Fruit fly (Drosophila melanogaster): Measurements from ENCODE around the gene Dhrs4.
A peak's percentile ranks its signal among the peaks of the same experiment; 100 is the strongest.

Dhrs4 gene

DNA sequence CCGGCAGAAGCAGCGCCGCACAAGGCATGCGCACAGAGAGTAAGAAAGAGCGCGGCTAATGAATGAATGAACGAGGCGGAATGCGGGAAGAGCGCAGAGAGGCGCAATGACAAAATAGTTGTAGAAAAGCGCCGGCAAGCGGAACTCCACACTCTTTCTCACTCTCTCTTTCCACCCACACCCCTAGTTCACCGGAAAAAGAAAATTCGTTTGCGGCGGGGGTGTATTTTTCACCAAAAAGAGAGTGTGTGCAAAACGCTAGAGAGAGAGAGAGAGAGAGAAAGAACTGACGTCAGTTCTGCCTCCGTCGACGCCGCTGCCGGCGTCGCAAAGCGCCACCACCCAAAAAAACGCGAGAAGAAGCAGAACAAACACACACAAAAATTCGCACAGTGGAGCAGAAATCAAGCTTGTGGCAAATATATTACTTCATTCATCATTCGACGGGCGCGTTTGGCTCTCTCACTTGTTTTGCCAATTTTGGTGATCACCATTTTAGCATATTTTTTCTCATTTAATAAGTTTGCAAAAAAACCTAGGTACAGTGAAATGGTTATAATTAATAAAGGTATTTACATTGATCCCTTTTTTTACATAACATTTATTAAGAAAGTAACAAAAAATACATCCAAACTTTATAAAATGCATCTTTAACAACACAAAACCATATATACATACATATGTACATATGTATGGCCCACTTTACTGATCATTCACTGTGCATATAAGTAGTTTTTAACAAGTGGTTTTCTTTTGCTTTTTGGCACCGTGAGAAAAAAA, 43.6 kb upstream of the Dhrs4 start (continued):
- TF ChIP-seq chinmo (GFP tag; IDR thresholded peaks at IDR 0.05; ENCODE audit: partially characterized antibody) = peak; percentile 3; the same call in 1 of the 4 replicates
- no peak for TF ChIP-seq NC2α (GFP tag; optimal IDR thresholded peaks at IDR 0.05)
- peak; percentile 53 for TF ChIP-seq fd96Cb (tag; optimal IDR thresholded peaks at IDR 0.05)
- no peak for TF ChIP-seq sens-2 (GFP tag; IDR thresholded peaks at IDR 0.05)
- peak; percentile 19 for TF ChIP-seq kay (GFP tag; optimal IDR thresholded peaks at IDR 0.05)
- TF ChIP-seq NC2β (GFP tag; optimal IDR thresholded peaks at IDR 0.05) = no peak
- no peak for TF ChIP-seq crc (GFP tag; optimal IDR thresholded peaks at IDR 0.05)
- no peak for TF ChIP-seq Dp (GFP tag; optimal IDR thresholded peaks at IDR 0.05)
- no peak for TF ChIP-seq HLHmδ (GFP tag; optimal IDR thresholded peaks at IDR 0.05)
- TF ChIP-seq Rx (GFP tag; IDR thresholded peaks at IDR 0.05) = no peak
- peak; percentile 10 for TF ChIP-seq CG5180 (GFP tag; optimal IDR thresholded peaks at IDR 0.05)
- peak; percentile 35 for TF ChIP-seq Fer1 (GFP tag; optimal IDR thresholded peaks at IDR 0.05)
- TF ChIP-seq Mad (GFP tag; optimal IDR thresholded peaks at IDR 0.05) = peak; percentile 10
- no peak for TF ChIP-seq disco-r (GFP tag; optimal IDR thresholded peaks at IDR 0.05)
- TF ChIP-seq CG34224 (GFP tag; IDR thresholded peaks at IDR 0.05; ENCODE audit: partially characterized antibody) = peak; percentile 62
- no peak for TF ChIP-seq amos (GFP tag; IDR thresholded peaks at IDR 0.05; ENCODE audit: partially characterized antibody)
- TF ChIP-seq CG7839 (tag; optimal IDR thresholded peaks at IDR 0.05) = peak; percentile 64
- no peak for TF ChIP-seq Spps (tag; optimal IDR thresholded peaks at IDR 0.05)
- TF ChIP-seq sens (GFP tag) = peak; percentile 24
- peak; percentile 54 for TF ChIP-seq nmo (GFP tag; optimal IDR thresholded peaks at IDR 0.05)
- TF ChIP-seq bigmax (GFP tag; optimal IDR thresholded peaks at IDR 0.05) = no peak
- peak; percentile 56 for TF ChIP-seq CG18262 (tag; optimal IDR thresholded peaks at IDR 0.05)
- peak; percentile 33; the same call in 1 of the 2 replicates for TF ChIP-seq ttk (GFP tag; IDR thresholded peaks at IDR 0.05)
- TF ChIP-seq Vsx1 (GFP tag; optimal IDR thresholded peaks at IDR 0.05) = no peak
- no peak for TF ChIP-seq tin (GFP tag; optimal IDR thresholded peaks at IDR 0.05)
- peak; percentile 64 for TF ChIP-seq CG9932 (GFP tag; IDR thresholded peaks at IDR 0.05)
- TF ChIP-seq Camta (GFP tag; optimal IDR thresholded peaks at IDR 0.05) = no peak
- TF ChIP-seq CG13424 (tag; optimal IDR thresholded peaks at IDR 0.05) = peak; percentile 55
- peak; percentile 24 for TF ChIP-seq chn (GFP tag; optimal IDR thresholded peaks at IDR 0.05)
- TF ChIP-seq Dad (GFP tag; optimal IDR thresholded peaks at IDR 0.05) = peak; percentile 7
- peak; percentile 74 for TF ChIP-seq crol (GFP tag; IDR thresholded peaks at IDR 0.05)
- no peak; the same call in 1 of the 2 replicates for TF ChIP-seq CG17328 (GFP tag; IDR thresholded peaks at IDR 0.05)
- peak; percentile 30 to 48 for TF ChIP-seq Pdp1 (GFP tag; optimal IDR thresholded peaks at IDR 0.05)
- TF ChIP-seq tio (GFP tag; optimal IDR thresholded peaks at IDR 0.05) = peak; percentile 74
- no peak for TF ChIP-seq oc (tag; optimal IDR thresholded peaks at IDR 0.05)
- TF ChIP-seq CG3847 (GFP tag; IDR thresholded peaks at IDR 0.05) = peak; percentile 44
- no peak for TF ChIP-seq wek (GFP tag; optimal IDR thresholded peaks at IDR 0.05)
- no peak for TF ChIP-seq CG6791 (GFP tag; IDR thresholded peaks at IDR 0.05; ENCODE audit: partially characterized antibody)
- TF ChIP-seq aop (GFP tag; IDR thresholded peaks at IDR 0.05) = 0 out of 2 replicates have a peak, but pooled peaks have one; percentile 9
- TF ChIP-seq Lhr (GFP tag; optimal IDR thresholded peaks at IDR 0.05) = no peak
- peak; percentile 68 for TF ChIP-seq Ptx1 (GFP tag; IDR thresholded peaks at IDR 0.05)
- TF ChIP-seq fd64A (GFP tag; optimal IDR thresholded peaks at IDR 0.05) = peak; percentile 10
- peak; percentile 24 for TF ChIP-seq CG9817 (tag; optimal IDR thresholded peaks at IDR 0.05)
- no peak for TF ChIP-seq CG2199 (GFP tag; IDR thresholded peaks at IDR 0.05)
- TF ChIP-seq lilli (GFP tag; optimal IDR thresholded peaks at IDR 0.05) = peak; percentile 77
- peak; percentile 29 for TF ChIP-seq Antp (GFP tag; optimal IDR thresholded peaks at IDR 0.05)
- TF ChIP-seq tap (tag; optimal IDR thresholded peaks at IDR 0.05) = no peak
- TF ChIP-seq gce (GFP tag; IDR thresholded peaks at IDR 0.05) = 0 out of 3 replicates have a peak, but pooled peaks have one; percentile 2
- TF ChIP-seq CG17829 (tag; optimal IDR thresholded peaks at IDR 0.05) = no peak
